Worm (Caenorhabditis elegans) whole organism, midembryonic: ENCODE results near the gene H43I07.4.

Experiments used
- T22C8.4 ChIP-seq: fragments of 200-800 bp; sonication (Bioruptor generic); IDR thresholded peaks from 2 replicates; pipeline ENCODE4 v1.3.6; 2022; ENCODE audit warnings: missing genetic modification characterization, missing compliant biosample characterization
- cog-1 ChIP-seq: sonication (generic microtip); optimal IDR thresholded peaks from 2 replicates; lab custom pipeline; 2016; ENCODE audit warnings: missing genetic modification characterization, missing compliant biosample characterization
- flt-1 ChIP-seq: fragments of 200-800 bp; sonication (Bioruptor generic); IDR thresholded peaks from 2 replicates; pipeline ENCODE4 v1.3.6; 2022; ENCODE audit warnings: missing genetic modification characterization, missing compliant biosample characterization
- klf-2 ChIP-seq: fragments of 200-800 bp; sonication (Bioruptor generic); conservative IDR thresholded peaks from 2 replicates; pipeline ENCODE4 v1.3.6; 2022; ENCODE audit warnings: missing genetic modification reagents, missing genetic modification characterization, missing compliant biosample characterization
- med-1 ChIP-seq: sonication (generic microtip); optimal IDR thresholded peaks from 2 replicates; lab custom pipeline; 2017; ENCODE audit warnings: missing genetic modification characterization, mild to moderate bottlenecking, missing compliant biosample characterization, antibody characterized with exemption, missing genetic modification reagents; ENCODE audit not compliant: insufficient read depth
- ref-1 ChIP-seq: fragments of 200-800 bp; sonication (Bioruptor generic); conservative IDR thresholded peaks from 2 replicates; pipeline ENCODE4 v1.3.6; 2022; ENCODE audit warnings: missing genetic modification reagents, missing genetic modification characterization, missing compliant biosample characterization
- tab-1 ChIP-seq: fragments of 200-800 bp; sonication (Bioruptor generic); IDR thresholded peaks from 2 replicates; pipeline ENCODE4 v1.3.6; 2022; ENCODE audit warnings: missing genetic modification characterization, missing compliant biosample characterization
- ztf-23 ChIP-seq: fragments of 200-800 bp; sonication (Bioruptor generic); IDR thresholded peaks from 2 replicates; pipeline ENCODE4 v1.3.6; 2022; ENCODE audit warnings: missing genetic modification reagents, missing genetic modification characterization, missing compliant biosample characterization
- ztf-29 ChIP-seq: fragments of 200-800 bp; sonication (Bioruptor generic); IDR thresholded peaks from 2 replicates; pipeline ENCODE4 v1.3.6; 2022; ENCODE audit warnings: missing genetic modification reagents, missing genetic modification characterization, missing compliant biosample characterization

The H43I07.4 gene

DNA sequence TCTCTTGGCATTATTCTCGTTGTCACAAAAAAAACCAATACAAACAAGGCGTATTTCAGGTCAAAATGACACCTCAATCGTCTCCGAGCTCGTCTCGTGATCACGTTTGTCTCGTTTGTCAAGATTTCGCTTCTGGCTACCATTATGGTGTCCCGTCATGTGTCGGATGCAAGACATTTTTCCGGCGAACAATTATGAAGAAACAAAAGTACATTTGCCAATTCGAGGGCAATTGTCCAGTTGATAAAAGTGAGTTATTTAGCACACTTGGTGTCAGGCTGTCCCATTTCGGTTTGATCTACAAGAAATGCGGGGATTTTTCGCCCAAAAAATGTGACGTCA, 28.8 kb upstream of the H43I07.4 start, which contains the start of gene nhr-114:
Gene nhr-114, plus strand, starts transcription at position 59 of the 342 bp plus-strand sequence.
- no peak for TF ChIP-seq ref-1 (GFP tag; lab: Robert Waterston, UW)
- no peak for TF ChIP-seq T22C8.4 (GFP tag; lab: Robert Waterston, UW)
- no peak for TF ChIP-seq tab-1 (GFP tag; lab: Robert Waterston, UW)
- TF ChIP-seq ztf-29 (GFP tag; lab: Robert Waterston, UW) = no peak
- TF ChIP-seq med-1 (GFP tag; lab: Kevin White, UChicago) = no peak
- no peak for TF ChIP-seq ztf-23
- TF ChIP-seq flt-1 (GFP tag; lab: Robert Waterston, UW) = no peak
- TF ChIP-seq klf-2 (GFP tag; lab: Robert Waterston, UW) = no peak

- TF ChIP-seq cog-1 (tag; lab: Kevin White, UChicago) (no peak), ztf-23 (no peak), klf-2 (GFP tag; lab: Robert Waterston, UW) (no peak), tab-1 (GFP tag; lab: Robert Waterston, UW) (no peak), ztf-29 (GFP tag; lab: Robert Waterston, UW) (no peak), ref-1 (GFP tag; lab: Robert Waterston, UW) (no peak), T22C8.4 (GFP tag; lab: Robert Waterston, UW) (no peak), flt-1 (GFP tag; lab: Robert Waterston, UW) (no peak), med-1 (GFP tag; lab: Kevin White, UChicago) (no peak)
Measured at ce11 chrV:4189618-4190017, 26.3 kb upstream of the H43I07.4 start.

- TF ChIP-seq klf-2 (GFP tag; lab: Robert Waterston, UW) = no peak
- TF ChIP-seq flt-1 (GFP tag; lab: Robert Waterston, UW) = no peak
- no peak for TF ChIP-seq ref-1 (GFP tag; lab: Robert Waterston, UW)
- TF ChIP-seq ztf-23 = no peak
- TF ChIP-seq ztf-29 (GFP tag; lab: Robert Waterston, UW) = no peak
- no peak for TF ChIP-seq med-1 (GFP tag; lab: Kevin White, UChicago)
- TF ChIP-seq cog-1 (tag; lab: Kevin White, UChicago) = no peak
- no peak for TF ChIP-seq tab-1 (GFP tag; lab: Robert Waterston, UW)
- no peak for TF ChIP-seq T22C8.4 (GFP tag; lab: Robert Waterston, UW)
Measured at ce11 chrV:4190232-4190631, 25.7 kb upstream of the H43I07.4 start.

- TF ChIP-seq ref-1 (GFP tag; lab: Robert Waterston, UW) (no peak), cog-1 (tag; lab: Kevin White, UChicago) (peak; percentile 27), ztf-29 (GFP tag; lab: Robert Waterston, UW) (no peak)
Measured at ce11 chrV:4192688-4193471, 23.1 kb upstream of the H43I07.4 start.

DNA sequence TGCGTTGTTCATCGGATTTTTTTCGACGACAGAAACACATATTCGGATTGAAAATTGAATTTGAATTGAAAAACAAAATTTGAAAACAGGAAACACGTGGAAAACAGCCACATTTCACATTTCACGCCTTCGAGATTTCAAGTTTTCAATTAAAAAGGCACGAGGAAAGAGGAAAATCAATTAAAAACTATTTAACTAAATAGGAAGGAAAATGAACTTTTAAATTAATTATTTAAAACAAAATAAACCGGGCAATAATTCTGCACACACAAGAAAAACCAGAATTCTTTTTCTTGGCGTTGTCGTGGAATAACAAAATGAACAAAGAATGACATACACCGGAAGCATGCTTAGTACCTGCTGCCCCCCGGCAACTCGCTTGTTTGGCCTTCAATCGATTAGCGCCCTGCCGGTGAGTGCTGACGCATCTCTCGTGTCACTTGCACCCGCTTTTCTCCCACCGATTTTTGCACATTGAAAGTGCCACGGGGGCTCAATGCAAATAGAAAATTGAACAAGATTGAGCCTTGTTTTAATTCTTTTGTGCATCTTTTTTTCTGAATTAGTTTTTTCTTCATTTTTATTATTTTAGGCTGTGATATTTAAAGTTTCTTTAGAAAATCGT, 21.3 kb upstream of the H43I07.4 start, which contains the start of gene Y45G5AM.9:
Gene Y45G5AM.9, minus strand, starts transcription at position 51 of the 625 bp plus-strand sequence.
- TF ChIP-seq T22C8.4 (GFP tag; lab: Robert Waterston, UW) (peak; percentile 94), tab-1 (GFP tag; lab: Robert Waterston, UW) (peak; percentile 73), ref-1 (GFP tag; lab: Robert Waterston, UW) (no peak), med-1 (GFP tag; lab: Kevin White, UChicago) (peak; percentile 28), klf-2 (GFP tag; lab: Robert Waterston, UW) (0 out of 2 replicates have a peak, but pooled peaks have one; percentile 62), ztf-29 (GFP tag; lab: Robert Waterston, UW) (0 out of 2 replicates have a peak, but pooled peaks have one; percentile 13), flt-1 (GFP tag; lab: Robert Waterston, UW) (peak; percentile 79), cog-1 (tag; lab: Kevin White, UChicago) (peak; percentile 81), ztf-23 (peak; percentile 83)

ce11 chrV:4195283-4195682, 20.7 kb upstream of the H43I07.4 start, which contains the start of gene algn-5:
algn-5 (plus strand) TSS chrV:4195577.
- no peak for TF ChIP-seq tab-1 (GFP tag; lab: Robert Waterston, UW)
- TF ChIP-seq ref-1 (GFP tag; lab: Robert Waterston, UW) = no peak
- TF ChIP-seq flt-1 (GFP tag; lab: Robert Waterston, UW) = no peak
- no peak for TF ChIP-seq klf-2 (GFP tag; lab: Robert Waterston, UW)
- TF ChIP-seq cog-1 (tag; lab: Kevin White, UChicago) = no peak
- TF ChIP-seq ztf-29 (GFP tag; lab: Robert Waterston, UW) = no peak
- no peak for TF ChIP-seq T22C8.4 (GFP tag; lab: Robert Waterston, UW)
- TF ChIP-seq ztf-23 = no peak
- no peak for TF ChIP-seq med-1 (GFP tag; lab: Kevin White, UChicago)

ce11 chrV:4199185-4199584, 16.8 kb upstream of the H43I07.4 start, which contains the start of gene rpac-40:
rpac-40 (plus strand) TSS chrV:4199485.
- TF ChIP-seq ref-1 (GFP tag; lab: Robert Waterston, UW) (no peak), tab-1 (GFP tag; lab: Robert Waterston, UW) (no peak), flt-1 (GFP tag; lab: Robert Waterston, UW) (no peak), klf-2 (GFP tag; lab: Robert Waterston, UW) (no peak), T22C8.4 (GFP tag; lab: Robert Waterston, UW) (no peak), ztf-23 (no peak), med-1 (GFP tag; lab: Kevin White, UChicago) (no peak), ztf-29 (GFP tag; lab: Robert Waterston, UW) (no peak), cog-1 (tag; lab: Kevin White, UChicago) (no peak)

DNA sequence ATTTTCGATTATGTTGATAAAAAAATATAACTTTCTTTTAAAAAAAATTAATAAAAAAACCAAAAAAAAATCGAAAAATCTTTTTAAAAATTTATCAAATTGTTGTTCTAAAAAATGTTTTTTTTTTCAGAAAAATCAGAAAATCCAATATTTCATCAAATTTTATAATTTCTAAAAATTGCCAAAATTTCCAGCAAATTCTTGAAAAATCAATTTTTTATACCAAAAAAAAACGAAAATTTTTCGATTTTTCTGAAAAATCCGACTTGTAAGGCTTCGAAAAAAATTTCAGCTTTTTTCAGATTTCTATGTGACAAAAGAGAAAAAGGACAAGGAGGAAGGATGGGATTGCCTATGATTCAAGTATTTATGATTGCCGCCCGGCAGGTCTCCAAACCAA, 11.5 kb upstream of the H43I07.4 start, which contains the start of gene H43I07.1:
Gene H43I07.1, plus strand, starts transcription at position 301 of the 400 bp plus-strand sequence.
- TF ChIP-seq T22C8.4 (GFP tag; lab: Robert Waterston, UW) (no peak), tab-1 (GFP tag; lab: Robert Waterston, UW) (no peak), klf-2 (GFP tag; lab: Robert Waterston, UW) (no peak), med-1 (GFP tag; lab: Kevin White, UChicago) (no peak), ztf-23 (no peak), flt-1 (GFP tag; lab: Robert Waterston, UW) (no peak), ref-1 (GFP tag; lab: Robert Waterston, UW) (no peak), ztf-29 (GFP tag; lab: Robert Waterston, UW) (no peak), cog-1 (tag; lab: Kevin White, UChicago) (no peak)
